Fruit fly (Drosophila melanogaster) whole organism, embryonic: ENCODE measurements around the gene CG5139.

Source experiments
- Atf-2 ChIP-seq: fragments of 200-800 bp; sonication (Bioruptor generic); optimal IDR thresholded peaks from 2 replicates; lab custom pipeline; 2016; ENCODE audit warnings: missing biosample characterization, missing genetic modification characterization
- CG10267 ChIP-seq: fragments of 200-800 bp; sonication (Bioruptor generic); optimal IDR thresholded peaks from 2 replicates; lab custom pipeline; 2018; ENCODE audit warnings: missing biosample characterization, mild to moderate bottlenecking, missing genetic modification characterization, moderate library complexity
- CG10366 ChIP-seq: fragments of 200-800 bp; sonication (Bioruptor generic); IDR thresholded peaks from 2 replicates; pipeline ENCODE4 v1.3.6; 2022; ENCODE audit warnings: missing biosample characterization, missing genetic modification characterization
- CG10462 ChIP-seq: fragments of 200-800 bp; sonication (Bioruptor generic); optimal IDR thresholded peaks from 2 replicates; lab custom pipeline; 2016; ENCODE audit warnings: missing biosample characterization, missing genetic modification characterization
- CG10543 ChIP-seq: fragments of 200-800 bp; sonication (Bioruptor generic); optimal IDR thresholded peaks from 3 replicates; lab custom pipeline; 2017; ENCODE audit warnings: missing biosample characterization, mild to moderate bottlenecking, missing genetic modification characterization, moderate library complexity
- CG11093 ChIP-seq: fragments of 200-800 bp; sonication (Bioruptor generic); IDR thresholded peaks from 3 replicates; pipeline ENCODE4 v1.3.6; 2022; ENCODE audit warnings: missing biosample characterization, missing genetic modification characterization
- CG11247 ChIP-seq: fragments of 200-800 bp; sonication (Bioruptor generic); IDR thresholded peaks from 2 replicates; pipeline ENCODE4 v1.3.6; 2022; ENCODE audit warnings: missing biosample characterization, missing genetic modification characterization
- CG12071 ChIP-seq: fragments of 200-800 bp; sonication (Bioruptor generic); optimal IDR thresholded peaks from 3 replicates; lab custom pipeline; 2018; ENCODE audit warnings: missing biosample characterization, mild to moderate bottlenecking, missing genetic modification characterization
- CG12104 ChIP-seq: fragments of 200-800 bp; sonication (Bioruptor generic); optimal IDR thresholded peaks from 3 replicates; lab custom pipeline; 2016; ENCODE audit warnings: missing biosample characterization, missing genetic modification characterization
- CG12236 ChIP-seq: fragments of 200-800 bp; sonication (Bioruptor generic); optimal IDR thresholded peaks from 2 replicates; lab custom pipeline; 2016; ENCODE audit warnings: missing biosample characterization, missing genetic modification characterization
- CG15011 ChIP-seq: fragments of 200-800 bp; sonication (Bioruptor generic); optimal IDR thresholded peaks from 3 replicates; lab custom pipeline; 2018; ENCODE audit warnings: missing biosample characterization, mild to moderate bottlenecking, missing genetic modification characterization
- CG15601 ChIP-seq: fragments of 200-800 bp; sonication (Bioruptor generic); optimal IDR thresholded peaks from 3 replicates; lab custom pipeline; 2019; ENCODE audit warnings: missing biosample characterization, mild to moderate bottlenecking, missing genetic modification characterization, moderate library complexity
- CG2712 ChIP-seq: fragments of 200-800 bp; optimal IDR thresholded peaks from 3 replicates; lab custom pipeline; 2019; ENCODE audit warnings: missing biosample characterization, mild to moderate bottlenecking, missing genetic modification characterization, moderate library complexity
- CG30403 ChIP-seq: fragments of 200-800 bp; sonication (Bioruptor generic); optimal IDR thresholded peaks from 3 replicates; lab custom pipeline; 2016; ENCODE audit warnings: missing biosample characterization, missing genetic modification characterization
- CG3065 ChIP-seq: fragments of 200-800 bp; sonication (Bioruptor generic); optimal IDR thresholded peaks from 2 replicates; lab custom pipeline; 2016; ENCODE audit warnings: missing biosample characterization, missing genetic modification characterization
- CG31365 ChIP-seq: fragments of 200-800 bp; sonication (Bioruptor generic); optimal IDR thresholded peaks from 2 replicates; lab custom pipeline; 2018; ENCODE audit warnings: missing biosample characterization, mild to moderate bottlenecking, missing genetic modification characterization
- CG31388 ChIP-seq: fragments of 200-800 bp; sonication (Bioruptor generic); optimal IDR thresholded peaks from 2 replicates; lab custom pipeline; 2016; ENCODE audit warnings: missing biosample characterization, missing genetic modification characterization
- CG32767 ChIP-seq: fragments of 200-800 bp; sonication (Bioruptor generic); IDR thresholded peaks from 2 replicates; pipeline ENCODE4 v1.3.6; 2022; ENCODE audit warnings: missing biosample characterization, missing genetic modification characterization
- CG3281 ChIP-seq: fragments of 200-800 bp; sonication (Bioruptor generic); optimal IDR thresholded peaks from 3 replicates; lab custom pipeline; 2017; ENCODE audit warnings: missing biosample characterization, mild to moderate bottlenecking, missing genetic modification characterization
- CG34422 ChIP-seq: fragments of 200-800 bp; sonication (Bioruptor generic); IDR thresholded peaks from 3 replicates; pipeline ENCODE4 v1.3.6; 2022; ENCODE audit warnings: missing biosample characterization, missing genetic modification characterization
- CG4328 ChIP-seq: fragments of 200-800 bp; sonication (Bioruptor generic); optimal IDR thresholded peaks from 3 replicates; lab custom pipeline; 2017; ENCODE audit warnings: missing biosample characterization, missing genetic modification reagents, missing genetic modification characterization
- CG4360 ChIP-seq: fragments of 200-800 bp; sonication (Bioruptor generic); IDR thresholded peaks from 2 replicates; pipeline ENCODE4 v1.3.6; 2022; ENCODE audit warnings: missing biosample characterization, missing genetic modification characterization
- CG4424 ChIP-seq: fragments of 200-800 bp; sonication (Bioruptor generic); optimal IDR thresholded peaks from 3 replicates; lab custom pipeline; 2016; ENCODE audit warnings: missing biosample characterization, missing genetic modification characterization
- CG4707 ChIP-seq: fragments of 200-800 bp; sonication (Bioruptor generic); optimal IDR thresholded peaks from 2 replicates; lab custom pipeline; 2018; ENCODE audit warnings: missing biosample characterization, mild to moderate bottlenecking, missing genetic modification characterization, moderate library complexity
- CG7786 ChIP-seq: fragments of 200-800 bp; sonication (Bioruptor generic); optimal IDR thresholded peaks from 2 replicates; lab custom pipeline; 2016; ENCODE audit warnings: missing biosample characterization, missing genetic modification characterization
- CG7963 ChIP-seq: fragments of 200-800 bp; sonication (Bioruptor generic); IDR thresholded peaks from 3 replicates; pipeline ENCODE4 v1.3.6; 2022; ENCODE audit warnings: missing biosample characterization, missing genetic modification characterization; ENCODE audit not compliant: partially characterized antibody
- CG8478 ChIP-seq: fragments of >200 bp; optimal IDR thresholded peaks from 2 replicates; lab custom pipeline; 2018
- Dfd ChIP-seq, 2 experiments: fragments of >200 bp; optimal IDR thresholded peaks; 2 replicates each; lab custom pipeline; 2017; ENCODE audit warnings: missing biosample characterization in 2 of 2, missing genetic modification characterization in 2 of 2
- Doc3 ChIP-seq: fragments of 200-800 bp; sonication (Bioruptor generic); IDR thresholded peaks from 3 replicates; pipeline ENCODE4 v1.3.6; 2022; ENCODE audit warnings: missing biosample characterization, missing genetic modification characterization; ENCODE audit not compliant: partially characterized antibody
- Ets65A ChIP-seq: fragments of 200-800 bp; sonication (Bioruptor generic); peaks from one replicate; lab custom pipeline; 2016; ENCODE audit warnings: missing biosample characterization, missing genetic modification characterization
- Ets97D ChIP-seq: fragments of 200-800 bp; sonication (Bioruptor generic); optimal IDR thresholded peaks from 3 replicates; lab custom pipeline; 2016; ENCODE audit warnings: missing biosample characterization, missing genetic modification characterization
- H2.0 ChIP-seq: fragments of 200-800 bp; sonication (Bioruptor generic); IDR thresholded peaks from 2 replicates; pipeline ENCODE4 v1.3.6; 2022; ENCODE audit warnings: missing biosample characterization, missing genetic modification characterization
- Hr39 ChIP-seq: fragments of >200 bp; optimal IDR thresholded peaks from 2 replicates; lab custom pipeline; 2017
- Jarid2 ChIP-seq: fragments of 200-800 bp; sonication (Bioruptor generic); optimal IDR thresholded peaks from 3 replicates; lab custom pipeline; 2017; ENCODE audit warnings: mild to moderate bottlenecking, missing biosample characterization, missing genetic modification reagents, missing genetic modification characterization
- Max ChIP-seq: fragments of 200-800 bp; sonication (Bioruptor generic); optimal IDR thresholded peaks from 2 replicates; lab custom pipeline; 2016; ENCODE audit warnings: missing biosample characterization, mild to moderate bottlenecking, missing genetic modification characterization
- Med ChIP-seq: fragments of 200-800 bp; sonication (Bioruptor generic); peaks from one replicate; lab custom pipeline; 2016; ENCODE audit warnings: missing biosample characterization, missing genetic modification characterization, mild to moderate bottlenecking, inconsistent platforms, moderate library complexity
- Nf-YC ChIP-seq: fragments of 200-800 bp; optimal IDR thresholded peaks from 3 replicates; lab custom pipeline; 2019; ENCODE audit warnings: missing biosample characterization, mild to moderate bottlenecking, missing genetic modification characterization, moderate library complexity
- Sin3A ChIP-seq: fragments of >200 bp; optimal IDR thresholded peaks from 2 replicates; lab custom pipeline; 2018
- Sox102F ChIP-seq: fragments of 200-800 bp; sonication (Bioruptor generic); optimal IDR thresholded peaks from 2 replicates; lab custom pipeline; 2018; ENCODE audit warnings: missing biosample characterization, mild to moderate bottlenecking, missing genetic modification characterization, moderate library complexity
- Sry-δ ChIP-seq: fragments of 200-800 bp; sonication (Bioruptor generic); optimal IDR thresholded peaks from 2 replicates; lab custom pipeline; 2016; ENCODE audit warnings: missing biosample characterization, missing genetic modification characterization
- TFAM ChIP-seq: fragments of 200-800 bp; sonication (Bioruptor generic); optimal IDR thresholded peaks from 2 replicates; lab custom pipeline; 2017; ENCODE audit warnings: missing biosample characterization, missing genetic modification characterization, inconsistent platforms
- Xrp1 ChIP-seq: fragments of 200-800 bp; sonication (Bioruptor generic); IDR thresholded peaks from 2 replicates; pipeline ENCODE4 v1.3.6; 2022; ENCODE audit warnings: missing biosample characterization, missing genetic modification characterization
- abd-A ChIP-seq: fragments of 200-800 bp; sonication (Bioruptor generic); optimal IDR thresholded peaks from 3 replicates; lab custom pipeline; 2019; ENCODE audit warnings: missing biosample characterization, mild to moderate bottlenecking, missing genetic modification characterization, moderate library complexity
- bsh ChIP-seq, 2 experiments: fragments of 200-800 bp; sonication (Bioruptor generic); optimal IDR thresholded peaks; 2 replicates each; lab custom pipeline; 2017 to 2018; ENCODE audit warnings: mild to moderate bottlenecking in 2 of 2, missing biosample characterization in 2 of 2, missing genetic modification characterization in 2 of 2, moderate library complexity in 1 of 2
- esg ChIP-seq: fragments of 200-800 bp; sonication (Bioruptor generic); conservative IDR thresholded peaks from 2 replicates; pipeline ENCODE4 v1.3.6; 2022; ENCODE audit warnings: missing biosample characterization, missing genetic modification characterization
- gcm2 ChIP-seq: fragments of 200-800 bp; sonication (Bioruptor generic); optimal IDR thresholded peaks from 2 replicates; lab custom pipeline; 2016; ENCODE audit warnings: missing biosample characterization, missing genetic modification characterization
- gem ChIP-seq: fragments of 200-800 bp; sonication (Bioruptor generic); optimal IDR thresholded peaks from 2 replicates; lab custom pipeline; 2019; ENCODE audit warnings: missing biosample characterization, mild to moderate bottlenecking, missing genetic modification characterization, moderate library complexity
- nmo ChIP-seq: fragments of 200-800 bp; sonication (Bioruptor generic); optimal IDR thresholded peaks from 2 replicates; lab custom pipeline; 2018; ENCODE audit warnings: missing biosample characterization, mild to moderate bottlenecking, missing genetic modification characterization, moderate library complexity
- otp ChIP-seq: fragments of 200-800 bp; sonication (Bioruptor generic); IDR thresholded peaks from 3 replicates; pipeline ENCODE4, ENCODE4 v1.3.6; 2022; ENCODE audit warnings: missing biosample characterization, missing genetic modification characterization
- pb ChIP-seq: fragments of 200-800 bp; sonication (Bioruptor generic); optimal IDR thresholded peaks from 3 replicates; lab custom pipeline; 2016; ENCODE audit warnings: missing biosample characterization, missing genetic modification characterization
- sens ChIP-seq: fragments of 200-800 bp; sonication (Bioruptor generic); peaks from one replicate; lab custom pipeline; 2016; ENCODE audit warnings: missing biosample characterization, missing genetic modification characterization
- sr ChIP-seq: fragments of 200-800 bp; sonication (Bioruptor generic); IDR thresholded peaks from 3 replicates; pipeline ENCODE4 v1.3.6; 2022; ENCODE audit warnings: missing biosample characterization, missing genetic modification characterization
- usp ChIP-seq: fragments of >200 bp; optimal IDR thresholded peaks from 2 replicates; lab custom pipeline; 2017; ENCODE audit warnings: missing biosample characterization, missing genetic modification characterization

Gene CG5139

DNA sequence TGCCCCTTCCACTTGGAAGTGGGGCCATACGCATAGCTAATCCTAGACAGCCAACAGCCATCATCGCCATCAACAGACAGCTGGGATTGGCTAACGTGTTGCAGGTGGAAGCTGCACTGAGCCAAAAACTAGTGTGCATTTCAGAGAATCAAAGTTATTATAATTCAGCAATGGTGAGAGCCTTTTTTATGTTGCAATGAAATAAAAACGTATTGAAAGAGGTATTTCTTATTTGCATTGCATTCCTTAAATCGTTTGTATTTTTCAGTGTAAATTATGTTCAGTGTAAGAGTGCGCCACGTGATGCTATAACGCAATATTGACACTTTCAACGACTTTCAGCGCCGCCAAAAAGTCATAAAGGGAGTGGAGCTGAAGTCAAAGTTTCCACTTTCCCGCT, 14.5 kb upstream of the CG5139 start:
- TF ChIP-seq Sry-δ (GFP tag; lab: Kevin White, UChicago): no peak
- TF ChIP-seq esg (GFP tag; lab: Robert Waterston, UW): 0 out of 2 replicates have a peak, but pooled peaks have one; percentile 23
- TF ChIP-seq gem (tag; lab: Kevin White, UChicago): peak; percentile 48
- TF ChIP-seq CG2712 (tag; lab: Kevin White, UChicago): peak; percentile 30
- TF ChIP-seq gcm2 (GFP tag; lab: Kevin White, UChicago): no peak
- peak; percentile 70 for TF ChIP-seq Med (GFP tag; lab: Kevin White, UChicago)
- no peak for TF ChIP-seq CG31388
- peak; percentile 84 for TF ChIP-seq Ets65A (GFP tag; lab: Kevin White, UChicago)
- TF ChIP-seq Dfd (GFP tag; optimal IDR thresholded peaks at IDR 0.05; lab: Kevin White, UChicago): no peak
- peak; percentile 6 for TF ChIP-seq Atf-2 (GFP tag; lab: Kevin White, UChicago)
- no peak for TF ChIP-seq Hr39 (lab: Kevin White, UChicago)
- TF ChIP-seq TFAM (GFP tag; lab: Kevin White, UChicago): no peak
- TF ChIP-seq CG32767 (GFP tag; lab: Robert Waterston, UW): no peak
- peak; percentile 15 for TF ChIP-seq Nf-YC (tag; lab: Kevin White, UChicago)
- no peak for TF ChIP-seq CG31365 (tag; lab: Kevin White, UChicago)
- no peak for TF ChIP-seq Max (GFP tag; lab: Kevin White, UChicago)
- no peak for TF ChIP-seq CG10267 (tag; lab: Kevin White, UChicago)
- no peak for TF ChIP-seq CG3281 (GFP tag; lab: Kevin White, UChicago)
- no peak for TF ChIP-seq CG4328 (GFP tag; lab: Kevin White, UChicago)
- no peak for TF ChIP-seq CG15601 (tag; lab: Kevin White, UChicago)
- TF ChIP-seq CG7963 (GFP tag; lab: Robert Waterston, UW): no peak
- no peak for TF ChIP-seq CG3065 (GFP tag; lab: Kevin White, UChicago)
- TF ChIP-seq CG12236 (GFP tag; lab: Kevin White, UChicago): no peak
- TF ChIP-seq CG10366 (GFP tag; lab: Robert Waterston, UW): no peak
- no peak for TF ChIP-seq usp (GFP tag; lab: Kevin White, UChicago)
- no peak for TF ChIP-seq CG10462
- TF ChIP-seq Sox102F (GFP tag; lab: Kevin White, UChicago): peak; percentile 52
- no peak for TF ChIP-seq CG4360 (GFP tag; lab: Robert Waterston, UW)
- TF ChIP-seq pb (GFP tag; lab: Kevin White, UChicago): no peak
- no peak for TF ChIP-seq CG10543 (GFP tag; lab: Kevin White, UChicago)
- TF ChIP-seq Jarid2 (GFP tag; lab: Kevin White, UChicago): no peak
- TF ChIP-seq CG30403 (GFP tag; lab: Kevin White, UChicago): peak; percentile 8
- no peak for TF ChIP-seq CG12104 (GFP tag; lab: Kevin White, UChicago)
- TF ChIP-seq CG15011 (GFP tag; lab: Kevin White, UChicago): no peak
- no peak for TF ChIP-seq Doc3 (GFP tag; lab: Robert Waterston, UW)
- no peak for TF ChIP-seq CG11093
- no peak for TF ChIP-seq CG7786 (GFP tag; lab: Kevin White, UChicago)
- no peak for TF ChIP-seq CG34422 (GFP tag; lab: Robert Waterston, UW)
- TF ChIP-seq CG4424 (GFP tag; lab: Kevin White, UChicago): peak; percentile 16
- no peak for TF ChIP-seq otp (GFP tag; lab: Robert Waterston, UW)
- no peak for TF ChIP-seq Ets97D (GFP tag; lab: Kevin White, UChicago)
- no peak for TF ChIP-seq CG12071
- peak; percentile 47 for TF ChIP-seq sens (GFP tag; lab: Kevin White, UChicago)
- TF ChIP-seq CG11247: no peak
- no peak for TF ChIP-seq CG8478
- TF ChIP-seq H2.0: 0 out of 2 replicates have a peak, but pooled peaks have one; percentile 17
- no peak for TF ChIP-seq CG4707 (GFP tag; lab: Kevin White, UChicago)
- no peak for TF ChIP-seq abd-A
- peak in 1 of 2 experiments; percentile 46 for TF ChIP-seq bsh (GFP tag; optimal IDR thresholded peaks at IDR 0.05; lab: Kevin White, UChicago)
- 0 out of 2 replicates have a peak, but pooled peaks have one; percentile 15 for TF ChIP-seq Xrp1 (GFP tag; lab: Robert Waterston, UW)
- no peak for TF ChIP-seq nmo (GFP tag; lab: Kevin White, UChicago)
- TF ChIP-seq Sin3A: no peak
- no peak for TF ChIP-seq sr
